Worm (Caenorhabditis elegans) whole organism, midembryonic: ENCODE results near the gene ZK813.2.

Source experiments
- T22C8.4 ChIP-seq: fragments of 200-800 bp; sonication (Bioruptor generic); IDR thresholded peaks from 2 replicates; pipeline ENCODE4 v1.3.6; 2022; ENCODE audit warnings: missing genetic modification characterization, missing compliant biosample characterization
- cog-1 ChIP-seq: sonication (generic microtip); optimal IDR thresholded peaks from 2 replicates; lab custom pipeline; 2016; ENCODE audit warnings: missing genetic modification characterization, missing compliant biosample characterization
- flt-1 ChIP-seq: fragments of 200-800 bp; sonication (Bioruptor generic); IDR thresholded peaks from 2 replicates; pipeline ENCODE4 v1.3.6; 2022; ENCODE audit warnings: missing genetic modification characterization, missing compliant biosample characterization
- klf-2 ChIP-seq: fragments of 200-800 bp; sonication (Bioruptor generic); conservative IDR thresholded peaks from 2 replicates; pipeline ENCODE4 v1.3.6; 2022; ENCODE audit warnings: missing genetic modification reagents, missing genetic modification characterization, missing compliant biosample characterization
- med-1 ChIP-seq: sonication (generic microtip); optimal IDR thresholded peaks from 2 replicates; lab custom pipeline; 2017; ENCODE audit warnings: missing genetic modification characterization, mild to moderate bottlenecking, missing compliant biosample characterization, antibody characterized with exemption, missing genetic modification reagents; ENCODE audit not compliant: insufficient read depth
- ref-1 ChIP-seq: fragments of 200-800 bp; sonication (Bioruptor generic); conservative IDR thresholded peaks from 2 replicates; pipeline ENCODE4 v1.3.6; 2022; ENCODE audit warnings: missing genetic modification reagents, missing genetic modification characterization, missing compliant biosample characterization
- tab-1 ChIP-seq: fragments of 200-800 bp; sonication (Bioruptor generic); IDR thresholded peaks from 2 replicates; pipeline ENCODE4 v1.3.6; 2022; ENCODE audit warnings: missing genetic modification characterization, missing compliant biosample characterization
- ztf-23 ChIP-seq: fragments of 200-800 bp; sonication (Bioruptor generic); IDR thresholded peaks from 2 replicates; pipeline ENCODE4 v1.3.6; 2022; ENCODE audit warnings: missing genetic modification reagents, missing genetic modification characterization, missing compliant biosample characterization
- ztf-29 ChIP-seq: fragments of 200-800 bp; sonication (Bioruptor generic); IDR thresholded peaks from 2 replicates; pipeline ENCODE4 v1.3.6; 2022; ENCODE audit warnings: missing genetic modification reagents, missing genetic modification characterization, missing compliant biosample characterization

ZK813.2 gene

ce11 chrX:3443526-3443925 is at the start of gene ZK813.2:
Gene ZK813.2 (plus strand): TSS chrX:3443826.
- no peak for TF ChIP-seq cog-1 (tag; lab: Kevin White, UChicago)
- no peak for TF ChIP-seq klf-2 (GFP tag; lab: Robert Waterston, UW)
- TF ChIP-seq med-1 = no peak

- TF ChIP-seq ztf-29 (GFP tag; lab: Robert Waterston, UW) (no peak), ref-1 (GFP tag; lab: Robert Waterston, UW) (no peak), flt-1 (no peak), tab-1 (GFP tag; lab: Robert Waterston, UW) (no peak), T22C8.4 (GFP tag; lab: Robert Waterston, UW) (no peak), cog-1 (tag; lab: Kevin White, UChicago) (no peak), med-1 (no peak), ztf-23 (no peak), klf-2 (GFP tag; lab: Robert Waterston, UW) (no peak)
Observed at ce11 chrX:3396735-3397134, 46.9 kb upstream of the ZK813.2 start.

DNA sequence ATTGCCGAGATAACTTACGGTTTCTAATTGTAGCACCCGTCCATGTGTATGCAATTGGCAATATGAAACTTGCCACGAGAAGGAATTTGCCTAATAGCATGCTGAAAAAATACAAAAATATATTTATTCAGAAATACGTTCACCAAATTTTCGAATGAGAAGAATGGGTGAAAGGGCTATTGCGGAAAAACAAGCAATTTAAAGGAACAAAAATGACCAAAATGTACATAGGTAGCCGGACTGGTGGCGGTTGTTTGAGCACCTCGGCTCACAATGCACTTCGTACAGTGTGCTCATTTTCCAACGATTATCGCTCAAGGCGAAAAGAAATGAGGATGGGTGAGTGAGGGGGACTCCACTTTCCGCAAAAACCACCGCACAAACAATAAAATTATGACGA is 43.7 kb upstream of the ZK813.2 start, which contains the start of gene cht-1:
Gene cht-1 (minus strand): TSS at position 101 of the 400 bp plus-strand sequence.
- TF ChIP-seq flt-1 (no peak), T22C8.4 (GFP tag; lab: Robert Waterston, UW) (no peak), med-1 (no peak), ztf-23 (no peak), ref-1 (GFP tag; lab: Robert Waterston, UW) (no peak), ztf-29 (GFP tag; lab: Robert Waterston, UW) (no peak), klf-2 (GFP tag; lab: Robert Waterston, UW) (no peak), tab-1 (GFP tag; lab: Robert Waterston, UW) (no peak), cog-1 (tag; lab: Kevin White, UChicago) (no peak)

ce11 chrX:3400387-3400786 is 43.2 kb upstream of the ZK813.2 start:
- TF ChIP-seq tab-1 (GFP tag; lab: Robert Waterston, UW) (no peak), cog-1 (tag; lab: Kevin White, UChicago) (no peak), T22C8.4 (GFP tag; lab: Robert Waterston, UW) (no peak), flt-1 (no peak), ref-1 (GFP tag; lab: Robert Waterston, UW) (no peak), ztf-29 (GFP tag; lab: Robert Waterston, UW) (no peak)

ce11 chrX:3401701-3402100 is 41.9 kb upstream of the ZK813.2 start, which contains the start of gene C04F6.9:
Gene C04F6.9 (plus strand): TSS chrX:3402001.
- TF ChIP-seq ztf-29 (GFP tag; lab: Robert Waterston, UW) = no peak
- no peak for TF ChIP-seq med-1
- TF ChIP-seq cog-1 (tag; lab: Kevin White, UChicago) = no peak
- TF ChIP-seq tab-1 (GFP tag; lab: Robert Waterston, UW) = no peak
- no peak for TF ChIP-seq klf-2 (GFP tag; lab: Robert Waterston, UW)
- TF ChIP-seq flt-1 = no peak
- no peak for TF ChIP-seq ztf-23
- TF ChIP-seq ref-1 (GFP tag; lab: Robert Waterston, UW) = no peak
- no peak for TF ChIP-seq T22C8.4 (GFP tag; lab: Robert Waterston, UW)

ce11 chrX:3403195-3403594 is 40.4 kb upstream of the ZK813.2 start, which contains the start of gene vit-5:
Gene vit-5 (plus strand): TSS chrX:3403471.
- TF ChIP-seq ztf-23 = no peak
- TF ChIP-seq ztf-29 (GFP tag; lab: Robert Waterston, UW) = no peak
- no peak for TF ChIP-seq ref-1 (GFP tag; lab: Robert Waterston, UW)
- no peak for TF ChIP-seq cog-1 (tag; lab: Kevin White, UChicago)
- no peak for TF ChIP-seq tab-1 (GFP tag; lab: Robert Waterston, UW)

DNA sequence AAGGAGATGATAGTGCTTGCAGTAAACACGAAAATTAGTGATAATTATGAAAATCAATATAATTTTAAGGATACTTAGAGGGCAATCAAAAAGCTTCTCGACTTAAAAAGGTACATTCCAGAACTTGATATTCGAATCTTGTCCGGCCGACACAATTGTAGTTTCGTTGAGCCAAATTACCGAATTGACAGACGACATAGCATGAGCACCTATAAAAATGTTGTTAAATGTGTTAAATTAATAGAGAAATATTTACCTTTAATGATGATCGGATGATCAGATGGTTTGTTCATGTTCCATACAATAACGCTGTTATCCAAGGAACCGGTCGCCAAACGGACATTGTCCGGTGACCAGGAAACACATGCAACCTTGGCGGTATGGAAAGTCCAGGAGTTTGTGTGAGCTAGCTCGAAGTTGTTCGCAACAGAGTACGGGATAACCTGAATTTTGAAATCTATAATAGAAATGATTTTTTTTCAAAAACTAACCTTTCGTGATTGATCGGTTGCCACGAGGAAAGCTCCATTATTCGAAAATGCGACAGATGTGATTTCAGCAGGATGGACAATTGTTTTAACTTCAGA is 34.8 kb upstream of the ZK813.2 start:
- TF ChIP-seq med-1 (no peak), flt-1 (no peak), tab-1 (GFP tag; lab: Robert Waterston, UW) (no peak), klf-2 (GFP tag; lab: Robert Waterston, UW) (no peak), ref-1 (GFP tag; lab: Robert Waterston, UW) (no peak), cog-1 (tag; lab: Kevin White, UChicago) (no peak), ztf-23 (no peak)

DNA sequence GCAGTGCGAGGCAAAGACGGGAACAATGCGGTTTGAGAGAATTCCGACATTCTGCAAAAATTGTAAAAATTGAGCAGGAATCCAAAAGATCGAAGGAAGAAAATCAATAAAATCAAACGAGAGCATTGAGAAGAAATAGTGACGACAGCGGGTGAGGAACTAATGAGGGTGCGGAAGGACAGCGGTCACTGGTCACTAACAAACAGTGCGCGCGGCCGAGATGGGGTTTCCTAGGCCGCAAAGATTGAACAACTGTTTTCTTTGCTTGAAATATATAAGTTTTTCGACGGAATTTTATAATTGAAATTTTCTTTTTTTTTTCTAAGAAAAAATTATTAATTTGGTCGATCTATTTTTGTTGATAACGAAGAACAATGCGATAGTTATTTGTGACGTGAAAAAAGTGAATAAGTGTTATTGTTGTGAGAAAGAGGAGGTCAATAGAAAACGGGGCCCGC is 32.0 kb upstream of the ZK813.2 start, which contains the start of gene unc-78:
Gene unc-78 (minus strand): TSS at position 51 of the 458 bp plus-strand sequence.
- TF ChIP-seq ztf-23 = no peak
- TF ChIP-seq tab-1 (GFP tag; lab: Robert Waterston, UW) = no peak

DNA sequence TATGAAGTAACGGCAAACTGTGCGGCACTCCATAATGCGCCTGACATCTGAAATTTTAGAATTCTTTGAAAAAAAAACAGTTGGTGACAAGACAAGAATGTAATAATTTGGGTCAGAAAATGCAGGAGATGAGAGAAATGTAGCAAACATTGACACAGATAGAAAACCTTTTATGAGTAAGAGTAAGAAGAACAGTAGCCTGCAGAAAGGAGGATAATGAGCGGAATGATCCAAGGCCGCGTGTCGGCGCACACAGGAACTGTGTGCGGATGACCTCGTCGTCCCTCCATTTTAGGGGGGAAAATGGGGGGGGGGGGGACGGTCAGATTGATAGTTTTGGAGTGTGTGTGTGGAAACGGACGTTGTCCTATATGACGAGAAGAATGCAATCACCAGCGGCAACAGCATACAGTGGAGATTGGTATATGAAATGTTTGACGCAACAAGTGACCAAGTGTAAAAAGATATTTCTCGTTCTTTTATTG is 28.9 kb upstream of the ZK813.2 start, which contains the start of gene dhs-27:
Gene dhs-27 (minus strand): TSS at position 51 of the 485 bp plus-strand sequence.
- TF ChIP-seq ref-1 (GFP tag; lab: Robert Waterston, UW) (no peak), cog-1 (tag; lab: Kevin White, UChicago) (no peak), med-1 (no peak), ztf-29 (GFP tag; lab: Robert Waterston, UW) (no peak), T22C8.4 (GFP tag; lab: Robert Waterston, UW) (no peak), tab-1 (GFP tag; lab: Robert Waterston, UW) (no peak), flt-1 (no peak), ztf-23 (no peak), klf-2 (GFP tag; lab: Robert Waterston, UW) (no peak)

- TF ChIP-seq cog-1 (tag; lab: Kevin White, UChicago) (no peak), ztf-29 (GFP tag; lab: Robert Waterston, UW) (no peak), T22C8.4 (GFP tag; lab: Robert Waterston, UW) (no peak), med-1 (no peak), tab-1 (GFP tag; lab: Robert Waterston, UW) (no peak), ref-1 (GFP tag; lab: Robert Waterston, UW) (no peak), flt-1 (no peak), ztf-23 (no peak), klf-2 (GFP tag; lab: Robert Waterston, UW) (no peak)
Observed at ce11 chrX:3416063-3416462, 27.6 kb upstream of the ZK813.2 start.
